Worm (Caenorhabditis elegans): Measurements from ENCODE around the gene B0280.11.

DNA sequence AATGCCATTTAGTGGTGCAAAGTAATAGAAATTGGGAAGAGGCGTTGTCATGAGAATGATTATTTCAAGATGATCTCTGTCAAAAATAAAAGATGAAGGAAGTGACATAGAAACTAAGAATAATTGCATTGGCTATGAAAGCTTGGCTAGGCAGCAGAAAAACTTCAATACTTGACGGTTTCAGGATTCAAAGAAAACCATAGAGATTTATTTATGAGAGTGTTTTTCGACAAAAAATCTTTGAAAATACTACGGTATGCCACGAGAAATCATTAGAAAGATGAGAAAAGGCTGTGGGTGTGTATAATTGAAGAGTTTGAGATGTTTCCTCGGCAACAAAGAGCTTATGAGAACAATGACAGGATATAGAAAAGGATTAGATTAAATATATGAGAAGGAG is 47.4 kb upstream of the B0280.11 start, which contains the start of gene F37C12.14:
- TF ChIP-seq cog-1 (tag; optimal IDR thresholded peaks at IDR 0.05) (no peak), ztf-29 (GFP tag; IDR thresholded peaks at IDR 0.05) (no peak), med-1 (GFP tag; optimal IDR thresholded peaks at IDR 0.05; ENCODE audit: insufficient read depth) (no peak), ref-1 (GFP tag; conservative IDR thresholded peaks at IDR 0.05) (no peak), T22C8.4 (GFP tag; IDR thresholded peaks at IDR 0.05) (no peak), klf-2 (GFP tag; conservative IDR thresholded peaks at IDR 0.05) (no peak), ztf-23 (GFP tag; IDR thresholded peaks at IDR 0.05) (no peak), flt-1 (GFP tag; IDR thresholded peaks at IDR 0.05) (no peak), tab-1 (GFP tag; IDR thresholded peaks at IDR 0.05) (no peak)
